Fruit fly (Drosophila melanogaster) whole organism, adult: ENCODE measurements around the gene bif.

Experiments
- CG12768 ChIP-seq: fragments of 200-800 bp; sonication (Bioruptor generic); optimal IDR thresholded peaks from 2 replicates; lab custom pipeline; 2017; ENCODE audit warnings: missing biosample characterization, missing genetic modification characterization, mild to moderate bottlenecking, moderate library complexity, missing genetic modification reagents
- CG1620 ChIP-seq: fragments of 200-800 bp; sonication (Bioruptor generic); optimal IDR thresholded peaks from 2 replicates; lab custom pipeline; 2016; ENCODE audit warnings: missing biosample characterization, missing genetic modification characterization
- CG33017 ChIP-seq: fragments of 200-800 bp; sonication (Bioruptor generic); optimal IDR thresholded peaks from 2 replicates; lab custom pipeline; 2018; ENCODE audit warnings: missing biosample characterization, mild to moderate bottlenecking, missing genetic modification characterization, moderate library complexity
- CG5204 ChIP-seq: fragments of 200-800 bp; sonication (Bioruptor generic); optimal IDR thresholded peaks from 2 replicates; lab custom pipeline; 2016; ENCODE audit warnings: missing biosample characterization, missing genetic modification characterization
- CG7045 ChIP-seq: fragments of 200-800 bp; sonication (Bioruptor generic); optimal IDR thresholded peaks from 2 replicates; lab custom pipeline; 2017; ENCODE audit warnings: missing biosample characterization, mild to moderate bottlenecking, missing genetic modification characterization
- Clk ChIP-seq: fragments of 200-800 bp; sonication (Bioruptor generic); optimal IDR thresholded peaks from 2 replicates; lab custom pipeline; 2017; ENCODE audit warnings: missing biosample characterization, missing genetic modification characterization
- cic ChIP-seq: fragments of 200-800 bp; sonication (Bioruptor generic); optimal IDR thresholded peaks from 2 replicates; lab custom pipeline; 2017; ENCODE audit warnings: missing biosample characterization, mild to moderate bottlenecking, missing genetic modification characterization, moderate library complexity
- kay ChIP-seq: fragments of 200-800 bp; sonication (Bioruptor generic); peaks from one replicate; lab custom pipeline; 2016; ENCODE audit warnings: missing biosample characterization, missing genetic modification characterization, borderline replicate concordance

DNA sequence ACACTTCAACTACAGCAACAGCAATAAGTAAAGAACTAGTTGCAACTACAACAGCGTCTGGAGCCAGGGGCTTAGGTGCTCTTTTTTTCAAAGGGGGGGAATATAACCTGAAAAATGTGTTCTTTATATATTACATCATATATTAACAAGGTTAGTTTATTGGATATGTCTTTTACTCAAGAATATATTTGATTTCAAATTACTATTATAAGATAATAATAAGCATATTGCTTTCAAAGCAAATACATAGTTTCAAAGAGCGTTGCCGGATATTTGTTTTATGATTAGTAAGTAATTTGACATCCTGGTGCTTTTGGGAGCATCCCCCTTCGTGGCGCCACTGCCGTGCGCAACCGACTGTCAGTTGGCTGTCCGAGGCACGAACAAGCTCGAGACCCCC, 19.7 kb upstream of the bif start:
- TF ChIP-seq Clk (GFP tag; lab: Kevin White, UChicago): no peak
- peak; percentile 33 for TF ChIP-seq CG12768 (GFP tag; lab: Kevin White, UChicago)
- TF ChIP-seq CG7045 (GFP tag; lab: Kevin White, UChicago): peak; percentile 42
- TF ChIP-seq CG1620 (GFP tag; lab: Kevin White, UChicago): no peak
- TF ChIP-seq CG5204: peak; percentile 11
- peak; percentile 20 for TF ChIP-seq CG33017 (tag; lab: Kevin White, UChicago)
- TF ChIP-seq cic: no peak
- no peak for TF ChIP-seq kay (GFP tag; lab: Kevin White, UChicago)
